Fruit fly (Drosophila melanogaster) whole organism, prepupa: ENCODE data around the gene Vps52.

ENCODE experiments used
- Blimp-1 ChIP-seq: fragments of 200-800 bp; sonication (Bioruptor generic); optimal IDR thresholded peaks from 3 replicates; lab custom pipeline; 2017; ENCODE audit warnings: missing biosample characterization, missing genetic modification characterization, mild to moderate bottlenecking, moderate library complexity, missing genetic modification reagents
- CG10631 ChIP-seq: fragments of 200-800 bp; sonication (Bioruptor generic); optimal IDR thresholded peaks from 2 replicates; lab custom pipeline; 2016; ENCODE audit warnings: missing biosample characterization, missing genetic modification characterization
- CG11294 ChIP-seq: fragments of 200-800 bp; sonication (Bioruptor generic); IDR thresholded peaks from 2 replicates; pipeline ENCODE4 v1.3.6; 2022; ENCODE audit warnings: missing biosample characterization, missing genetic modification characterization
- CG11902 ChIP-seq: fragments of 200-800 bp; sonication (Bioruptor generic); optimal IDR thresholded peaks from 3 replicates; lab custom pipeline; 2016; ENCODE audit warnings: missing biosample characterization, missing genetic modification characterization
- CG15336 ChIP-seq: fragments of 200-800 bp; sonication (Bioruptor generic); IDR thresholded peaks from 2 replicates; pipeline ENCODE4 v1.3.6; 2022; ENCODE audit warnings: missing biosample characterization, missing genetic modification characterization
- CG1621 ChIP-seq: fragments of 200-800 bp; sonication (Bioruptor generic); optimal IDR thresholded peaks from 3 replicates; lab custom pipeline; 2018; ENCODE audit warnings: missing biosample characterization, mild to moderate bottlenecking, missing genetic modification characterization
- CG16779 ChIP-seq: fragments of 200-800 bp; sonication (Bioruptor generic); optimal IDR thresholded peaks from 3 replicates; lab custom pipeline; 2017; ENCODE audit warnings: missing biosample characterization, mild to moderate bottlenecking, missing genetic modification characterization
- CG3032 ChIP-seq: fragments of 200-800 bp; optimal IDR thresholded peaks from 2 replicates; lab custom pipeline; 2019; ENCODE audit warnings: missing biosample characterization, mild to moderate bottlenecking, missing genetic modification characterization, moderate library complexity
- CG31627 ChIP-seq: fragments of 200-800 bp; sonication (Bioruptor generic); optimal IDR thresholded peaks from 3 replicates; lab custom pipeline; 2016; ENCODE audit warnings: missing biosample characterization, missing genetic modification characterization
- CG32006 ChIP-seq: fragments of 200-800 bp; sonication (Bioruptor generic); optimal IDR thresholded peaks from 3 replicates; lab custom pipeline; 2017; ENCODE audit warnings: missing biosample characterization, mild to moderate bottlenecking, missing genetic modification characterization
- CG34406 ChIP-seq: fragments of 200-800 bp; sonication (Bioruptor generic); optimal IDR thresholded peaks from 3 replicates; lab custom pipeline; 2016; ENCODE audit warnings: missing biosample characterization, missing genetic modification characterization
- CG3919 ChIP-seq: fragments of 200-800 bp; sonication (Bioruptor generic); optimal IDR thresholded peaks from 3 replicates; lab custom pipeline; 2016; ENCODE audit warnings: missing biosample characterization, missing genetic modification characterization
- CG4318 ChIP-seq: fragments of 200-800 bp; sonication (Bioruptor generic); optimal IDR thresholded peaks from 3 replicates; lab custom pipeline; 2017; ENCODE audit warnings: missing biosample characterization, mild to moderate bottlenecking, missing genetic modification characterization
- CG6808 ChIP-seq: fragments of 200-800 bp; sonication (Bioruptor generic); optimal IDR thresholded peaks from 3 replicates; lab custom pipeline; 2017; ENCODE audit warnings: missing biosample characterization, missing genetic modification characterization, mild to moderate bottlenecking, moderate library complexity, missing genetic modification reagents
- CG6854 ChIP-seq: fragments of 200-800 bp; sonication (Bioruptor generic); optimal IDR thresholded peaks from 2 replicates; lab custom pipeline; 2017; ENCODE audit warnings: missing biosample characterization, mild to moderate bottlenecking, missing genetic modification characterization
- CG7368 ChIP-seq: fragments of 200-800 bp; sonication (Bioruptor generic); optimal IDR thresholded peaks from 3 replicates; lab custom pipeline; 2016; ENCODE audit warnings: missing biosample characterization, missing genetic modification characterization
- CG8119 ChIP-seq: fragments of 200-800 bp; sonication (Bioruptor generic); IDR thresholded peaks from 3 replicates; pipeline ENCODE4 v1.3.6; 2022; ENCODE audit warnings: missing biosample characterization, missing genetic modification characterization
- CG8632 ChIP-seq: fragments of 200-800 bp; sonication (Bioruptor generic); optimal IDR thresholded peaks from 3 replicates; lab custom pipeline; 2016; ENCODE audit warnings: missing biosample characterization, missing genetic modification characterization
- CG9139 ChIP-seq: fragments of 200-800 bp; sonication (Bioruptor generic); optimal IDR thresholded peaks from 3 replicates; lab custom pipeline; 2017; ENCODE audit warnings: missing biosample characterization, mild to moderate bottlenecking, missing genetic modification characterization
- Eip75B ChIP-seq: fragments of 200-800 bp; sonication (Bioruptor generic); optimal IDR thresholded peaks from 3 replicates; lab custom pipeline; 2016; ENCODE audit warnings: missing biosample characterization, missing genetic modification characterization
- Eip78C ChIP-seq: fragments of 200-800 bp; sonication (Bioruptor generic); peaks from one replicate; lab custom pipeline; 2016; ENCODE audit warnings: missing biosample characterization, missing genetic modification characterization
- Ets96B ChIP-seq: fragments of 200-800 bp; optimal IDR thresholded peaks from 2 replicates; lab custom pipeline; 2019; ENCODE audit warnings: missing biosample characterization, mild to moderate bottlenecking, missing genetic modification characterization, moderate library complexity
- Gug ChIP-seq: fragments of 200-800 bp; sonication (Bioruptor generic); IDR thresholded peaks from 2 replicates; pipeline ENCODE4 v1.3.6; 2022; ENCODE audit warnings: missing biosample characterization, missing genetic modification characterization
- Hr4 ChIP-seq: fragments of 200-800 bp; sonication (Bioruptor generic); optimal IDR thresholded peaks from 3 replicates; lab custom pipeline; 2016; ENCODE audit warnings: missing biosample characterization, missing genetic modification characterization
- Lpt ChIP-seq: fragments of 200-800 bp; sonication (Bioruptor generic); optimal IDR thresholded peaks from 3 replicates; lab custom pipeline; 2016; ENCODE audit warnings: missing biosample characterization, missing genetic modification characterization
- Met ChIP-seq: fragments of 200-800 bp; sonication (Bioruptor generic); optimal IDR thresholded peaks from 3 replicates; lab custom pipeline; 2016; ENCODE audit warnings: missing biosample characterization, missing genetic modification characterization
- OdsH ChIP-seq: fragments of 200-800 bp; sonication (Bioruptor generic); optimal IDR thresholded peaks from 3 replicates; lab custom pipeline; 2016; ENCODE audit warnings: missing biosample characterization, missing genetic modification characterization
- Smox ChIP-seq: fragments of 200-800 bp; sonication (Bioruptor generic); optimal IDR thresholded peaks from 3 replicates; lab custom pipeline; 2016; ENCODE audit warnings: missing biosample characterization, missing genetic modification characterization
- Sox14 ChIP-seq: fragments of 200-800 bp; sonication (Bioruptor generic); optimal IDR thresholded peaks from 3 replicates; lab custom pipeline; 2016; ENCODE audit warnings: missing biosample characterization, missing genetic modification characterization
- Sox15 ChIP-seq: fragments of 200-800 bp; sonication (Bioruptor generic); optimal IDR thresholded peaks from 3 replicates; lab custom pipeline; 2016; ENCODE audit warnings: missing biosample characterization, missing genetic modification characterization
- achi ChIP-seq: fragments of 200-800 bp; sonication (Bioruptor generic); optimal IDR thresholded peaks from 3 replicates; lab custom pipeline; 2016; ENCODE audit warnings: missing biosample characterization, missing genetic modification characterization
- acj6 ChIP-seq: fragments of 200-800 bp; sonication (Bioruptor generic); optimal IDR thresholded peaks from 3 replicates; lab custom pipeline; 2016; ENCODE audit warnings: missing biosample characterization, missing genetic modification characterization
- cyc ChIP-seq: fragments of 200-800 bp; sonication (Bioruptor generic); optimal IDR thresholded peaks from 3 replicates; lab custom pipeline; 2016; ENCODE audit warnings: missing biosample characterization, missing genetic modification characterization
- dac ChIP-seq: fragments of 200-800 bp; sonication (Bioruptor generic); optimal IDR thresholded peaks from 2 replicates; lab custom pipeline; 2017; ENCODE audit warnings: missing biosample characterization, mild to moderate bottlenecking, missing genetic modification characterization
- dsx ChIP-seq: fragments of 200-800 bp; optimal IDR thresholded peaks from 3 replicates; lab custom pipeline; 2019; ENCODE audit warnings: missing biosample characterization, mild to moderate bottlenecking, missing genetic modification characterization, moderate library complexity; ENCODE audit not compliant: poor library complexity, severe bottlenecking
- eg ChIP-seq: fragments of 200-800 bp; sonication (Bioruptor generic); IDR thresholded peaks from 3 replicates; pipeline ENCODE4 v1.3.6; 2022; ENCODE audit warnings: missing biosample characterization, missing genetic modification characterization
- esn ChIP-seq: fragments of 200-800 bp; sonication (Bioruptor generic); optimal IDR thresholded peaks from 2 replicates; lab custom pipeline; 2016; ENCODE audit warnings: missing biosample characterization, mild to moderate bottlenecking, missing genetic modification characterization, moderate library complexity
- fd59A ChIP-seq: fragments of 200-800 bp; sonication (Bioruptor generic); optimal IDR thresholded peaks from 2 replicates; lab custom pipeline; 2017; ENCODE audit warnings: missing biosample characterization, mild to moderate bottlenecking, missing genetic modification characterization, missing genetic modification reagents
- fd85E ChIP-seq: fragments of 200-800 bp; sonication (Bioruptor generic); optimal IDR thresholded peaks from 3 replicates; lab custom pipeline; 2016; ENCODE audit warnings: missing biosample characterization, missing genetic modification characterization
- fkh ChIP-seq: fragments of 200-800 bp; sonication (Bioruptor generic); optimal IDR thresholded peaks from 3 replicates; lab custom pipeline; 2017; ENCODE audit warnings: missing biosample characterization, mild to moderate bottlenecking, missing genetic modification characterization, moderate library complexity
- lz ChIP-seq: fragments of 200-800 bp; sonication (Bioruptor generic); optimal IDR thresholded peaks from 3 replicates; lab custom pipeline; 2016; ENCODE audit warnings: missing biosample characterization, missing genetic modification characterization
- net ChIP-seq: fragments of 200-800 bp; sonication (Bioruptor generic); optimal IDR thresholded peaks from 3 replicates; lab custom pipeline; 2016; ENCODE audit warnings: missing biosample characterization, missing genetic modification characterization
- pdm3 ChIP-seq: fragments of 200-800 bp; sonication (Bioruptor generic); optimal IDR thresholded peaks from 3 replicates; lab custom pipeline; 2016; ENCODE audit warnings: missing biosample characterization, missing genetic modification characterization
- salr ChIP-seq, 2 experiments: fragments of 200-800 bp; sonication (Bioruptor generic); optimal IDR thresholded peaks; 3 replicates each; lab custom pipeline; 2016 to 2018; ENCODE audit warnings: missing biosample characterization in 2 of 2, missing genetic modification characterization in 2 of 2, mild to moderate bottlenecking in 1 of 2
- spab ChIP-seq: fragments of 200-800 bp; sonication (Bioruptor generic); optimal IDR thresholded peaks from 2 replicates; lab custom pipeline; 2017; ENCODE audit warnings: missing biosample characterization, mild to moderate bottlenecking, missing genetic modification characterization, missing genetic modification reagents
- ss ChIP-seq, 2 experiments: fragments of 200-800 bp; sonication (Bioruptor generic); optimal IDR thresholded peaks; 2 replicates in 1 of 2; 3 replicates in 1 of 2; lab custom pipeline; 2017 to 2018; ENCODE audit warnings: mild to moderate bottlenecking in 2 of 2, missing biosample characterization in 2 of 2, missing genetic modification characterization in 2 of 2, moderate library complexity in 1 of 2
- svp ChIP-seq: fragments of 200-800 bp; sonication (Bioruptor generic); peaks from one replicate; lab custom pipeline; 2016; ENCODE audit warnings: missing biosample characterization, missing genetic modification characterization
- topi ChIP-seq: fragments of 200-800 bp; sonication (Bioruptor generic); optimal IDR thresholded peaks from 3 replicates; lab custom pipeline; 2016; ENCODE audit warnings: missing biosample characterization, missing genetic modification characterization
- vri ChIP-seq: fragments of 200-800 bp; sonication (Bioruptor generic); optimal IDR thresholded peaks from 3 replicates; lab custom pipeline; 2016; ENCODE audit warnings: missing biosample characterization, mild to moderate bottlenecking, missing genetic modification characterization

Gene Vps52

DNA sequence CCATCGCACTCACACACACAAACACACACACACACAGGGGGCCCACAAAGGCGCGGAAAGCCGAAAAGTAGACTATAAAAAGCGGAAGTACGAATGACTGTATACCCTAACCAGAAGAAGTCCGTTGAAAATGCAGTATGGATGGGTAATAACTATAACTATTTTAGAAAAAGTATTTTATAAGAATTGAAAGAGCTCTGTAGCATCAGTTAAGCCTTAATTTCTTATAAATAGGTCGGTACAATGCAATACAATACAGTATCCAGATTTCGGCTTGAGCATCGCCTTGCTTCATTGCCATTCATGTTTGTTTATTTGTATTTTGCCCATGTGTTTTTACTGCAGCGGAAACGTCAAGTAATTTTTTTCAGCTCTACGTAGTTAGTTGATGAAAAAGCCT, 45.8 kb upstream of the Vps52 start (continued):
- TF ChIP-seq CG16779 (tag; lab: Kevin White, UChicago) (no peak), CG8119 (GFP tag; lab: Robert Waterston, UW) (peak; percentile 60; the same call in 2 of the 3 replicates), CG9139 (peak; percentile 28), lz (GFP tag; lab: Kevin White, UChicago) (peak; percentile 40), ss (GFP tag; optimal IDR thresholded peaks at IDR 0.05; lab: Kevin White, UChicago) (no peak), CG4318 (GFP tag; lab: Kevin White, UChicago) (peak; percentile 33), CG3919 (GFP tag; lab: Kevin White, UChicago) (peak; percentile 49), CG1621 (tag; lab: Kevin White, UChicago) (peak; percentile 18), salr (GFP tag; optimal IDR thresholded peaks at IDR 0.05; lab: Kevin White, UChicago) (peak in 1 of 2 experiments; percentile 26), esn (GFP tag; lab: Kevin White, UChicago) (no peak), Sox15 (GFP tag; lab: Kevin White, UChicago) (no peak), CG7368 (GFP tag; lab: Kevin White, UChicago) (peak; percentile 21), cyc (peak; percentile 29), fd85E (GFP tag; lab: Kevin White, UChicago) (no peak), Blimp-1 (no peak)

DNA sequence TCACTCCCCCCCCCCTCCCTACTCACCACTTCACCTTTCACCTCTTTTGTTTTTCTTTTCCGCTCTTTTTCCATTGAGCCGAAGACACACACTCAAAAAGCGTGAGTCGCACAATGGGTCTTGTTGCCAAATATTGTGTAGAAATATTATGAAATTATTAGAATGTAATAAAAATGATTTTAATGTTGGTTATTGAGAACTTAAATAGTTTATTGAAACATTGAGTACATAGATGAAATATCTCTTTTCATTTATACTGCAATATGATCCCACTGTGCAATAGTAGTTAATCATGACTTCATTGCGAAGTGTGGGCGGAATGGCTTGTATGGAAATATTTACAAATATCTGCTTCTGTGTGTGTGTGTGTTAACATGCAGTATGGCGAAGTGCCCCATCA, 43.4 kb upstream of the Vps52 start:
- TF ChIP-seq CG10631 = peak; percentile 52
- TF ChIP-seq CG1621 (tag; lab: Kevin White, UChicago) = peak; percentile 41
- peak; percentile 37 for TF ChIP-seq achi (GFP tag; lab: Kevin White, UChicago)
- TF ChIP-seq Eip78C (GFP tag; lab: Kevin White, UChicago) = peak; percentile 72
- no peak for TF ChIP-seq Smox (GFP tag; lab: Kevin White, UChicago)
- no peak for TF ChIP-seq dac (GFP tag; lab: Kevin White, UChicago)
- TF ChIP-seq CG11294 (GFP tag; lab: Robert Waterston, UW) = peak; percentile 77
- TF ChIP-seq CG4318 (GFP tag; lab: Kevin White, UChicago) = no peak
- TF ChIP-seq CG6808 (GFP tag; lab: Kevin White, UChicago) = peak; percentile 8
- TF ChIP-seq Hr4 (GFP tag; lab: Kevin White, UChicago) = peak; percentile 58
- peak; percentile 38 for TF ChIP-seq CG3919 (GFP tag; lab: Kevin White, UChicago)
- TF ChIP-seq vri (GFP tag; lab: Kevin White, UChicago) = no peak
- TF ChIP-seq esn (GFP tag; lab: Kevin White, UChicago) = no peak
- TF ChIP-seq Eip75B = peak; percentile 24
- no peak for TF ChIP-seq CG31627 (GFP tag; lab: Kevin White, UChicago)
- TF ChIP-seq eg (GFP tag; lab: Robert Waterston, UW) = peak; percentile 91
- no peak for TF ChIP-seq CG11902
- TF ChIP-seq CG7368 (GFP tag; lab: Kevin White, UChicago) = peak; percentile 2
- peak; percentile 10 for TF ChIP-seq topi (GFP tag; lab: Kevin White, UChicago)
- TF ChIP-seq fd85E (GFP tag; lab: Kevin White, UChicago) = no peak
- TF ChIP-seq Lpt = peak; percentile 60
- peak; percentile 52 for TF ChIP-seq acj6 (GFP tag; lab: Kevin White, UChicago)
- no peak for TF ChIP-seq Met
- peak; percentile 42 for TF ChIP-seq dsx (GFP tag; lab: Kevin White, UChicago)
- peak; percentile 43 for TF ChIP-seq pdm3 (GFP tag; lab: Kevin White, UChicago)
- peak; percentile 18 for TF ChIP-seq Sox15 (GFP tag; lab: Kevin White, UChicago)
- peak; percentile 42 for TF ChIP-seq CG34406 (GFP tag; lab: Kevin White, UChicago)
- peak; percentile 88 for TF ChIP-seq CG8119 (GFP tag; lab: Robert Waterston, UW)
- peak in 1 of 2 experiments; percentile 21 for TF ChIP-seq ss (GFP tag; optimal IDR thresholded peaks at IDR 0.05; lab: Kevin White, UChicago)
- TF ChIP-seq CG6854 (GFP tag; lab: Kevin White, UChicago) = no peak
- peak; percentile 68 for TF ChIP-seq Ets96B
- no peak for TF ChIP-seq CG16779 (tag; lab: Kevin White, UChicago)
- TF ChIP-seq fkh (GFP tag; lab: Kevin White, UChicago) = no peak
- peak; percentile 44 for TF ChIP-seq spab (GFP tag; lab: Kevin White, UChicago)
- TF ChIP-seq OdsH (GFP tag; lab: Kevin White, UChicago) = peak; percentile 46
- TF ChIP-seq svp (GFP tag; lab: Kevin White, UChicago) = peak; percentile 36
- TF ChIP-seq Sox14 = peak; percentile 12
- peak; percentile 88 for TF ChIP-seq CG15336 (GFP tag; lab: Robert Waterston, UW)
- peak; percentile 77 for TF ChIP-seq Gug (GFP tag; lab: Robert Waterston, UW)
- TF ChIP-seq CG8632 = peak; percentile 42
- TF ChIP-seq CG3032 (tag; lab: Kevin White, UChicago) = no peak
- TF ChIP-seq CG32006 (GFP tag; lab: Kevin White, UChicago) = peak; percentile 60
- peak; percentile 19 for TF ChIP-seq fd59A
- peak; percentile 15 for TF ChIP-seq net (GFP tag; lab: Kevin White, UChicago)
